Fruit fly (Drosophila melanogaster) whole organism, wandering third instar larva: ENCODE results near the gene Gr5a.
A peak's percentile ranks its signal among the peaks of the same experiment; 100 is the strongest.

Experiments used
- Abd-B ChIP-seq: fragments of >200 bp; optimal IDR thresholded peaks from 2 replicates; lab custom pipeline; 2017; ENCODE audit warnings: missing biosample characterization, missing genetic modification characterization
- CG32264 ChIP-seq: fragments of 200-800 bp; sonication (Bioruptor generic); optimal IDR thresholded peaks from 2 replicates; lab custom pipeline; 2016; ENCODE audit warnings: missing biosample characterization, missing genetic modification characterization
- GATAd ChIP-seq: sonication (Bioruptor generic); optimal IDR thresholded peaks from 2 replicates; lab custom pipeline; 2016; ENCODE audit warnings: missing biosample characterization, missing genetic modification characterization
- Hr78 ChIP-seq: fragments of >200 bp; optimal IDR thresholded peaks from 2 replicates; lab custom pipeline; 2017; ENCODE audit warnings: missing biosample characterization, missing genetic modification characterization
- Jra ChIP-seq: sonication (Bioruptor generic); optimal IDR thresholded peaks from 2 replicates; lab custom pipeline; 2016; ENCODE audit warnings: missing biosample characterization, missing genetic modification characterization
- Myc ChIP-seq: fragments of >200 bp; optimal IDR thresholded peaks from 2 replicates; lab custom pipeline; 2017
- N ChIP-seq: fragments of >200 bp; optimal IDR thresholded peaks from 2 replicates; lab custom pipeline; 2018; ENCODE audit warnings: missing biosample characterization, missing external identifiers, missing genetic modification characterization
- OdsH ChIP-seq: fragments of 200-800 bp; sonication (Bioruptor generic); optimal IDR thresholded peaks from 2 replicates; lab custom pipeline; 2016; ENCODE audit warnings: missing biosample characterization, mild to moderate bottlenecking, missing genetic modification characterization
- dsf ChIP-seq: sonication (Bioruptor generic); optimal IDR thresholded peaks from 2 replicates; lab custom pipeline; 2016; ENCODE audit warnings: missing biosample characterization, missing genetic modification characterization, borderline replicate concordance
- h ChIP-seq: fragments of 200-800 bp; sonication (Bioruptor generic); optimal IDR thresholded peaks from 3 replicates; lab custom pipeline; 2016; ENCODE audit warnings: missing biosample characterization, mild to moderate bottlenecking, missing genetic modification characterization
- jim ChIP-seq: fragments of 175-275, 200-325 bp; sonication (Bioruptor generic); optimal IDR thresholded peaks from 2 replicates; lab custom pipeline; 2016; ENCODE audit warnings: missing biosample characterization, mild to moderate bottlenecking, missing genetic modification characterization
- lola ChIP-seq: fragments of >200 bp; optimal IDR thresholded peaks from 2 replicates; lab custom pipeline; 2017; ENCODE audit warnings: missing biosample characterization, missing genetic modification characterization
- pan ChIP-seq: fragments of >200 bp; optimal IDR thresholded peaks from 2 replicates; lab custom pipeline; 2017

dm6 chrX:5717741-5718475, 37.5 kb downstream of the Gr5a start, which contains the start of gene CG33080:
- no peak for TF ChIP-seq Hr78 (GFP tag; lab: Kevin White, UChicago)
- no peak for TF ChIP-seq Jra (GFP tag; lab: Kevin White, UChicago)
- TF ChIP-seq Abd-B (GFP tag; lab: Kevin White, UChicago), result no peak
- no peak for TF ChIP-seq dsf (GFP tag; lab: Kevin White, UChicago)
- no peak for TF ChIP-seq GATAd
- TF ChIP-seq N (GFP tag; lab: Kevin White, UChicago), result no peak
- TF ChIP-seq jim (GFP tag; lab: Kevin White, UChicago), result no peak
- no peak for TF ChIP-seq CG32264
- TF ChIP-seq h, result peak; percentile 55
- TF ChIP-seq lola (GFP tag; lab: Kevin White, UChicago), result no peak
- no peak for TF ChIP-seq pan (lab: Kevin White, UChicago)
- TF ChIP-seq OdsH (GFP tag; lab: Kevin White, UChicago), result no peak
- no peak for TF ChIP-seq Myc
